Fruit fly (Drosophila melanogaster) S2 (cell line): ENCODE data around the gene Epp.

ENCODE experiments used
- CG8478 ChIP-seq: fragments of >200 bp; optimal IDR thresholded peaks from 2 replicates; lab custom pipeline; 2018
- CTCF ChIP-seq, 2 experiments: fragments of >200 bp; optimal IDR thresholded peaks; 2 replicates each; lab custom pipeline; 2018

Epp gene

DNA sequence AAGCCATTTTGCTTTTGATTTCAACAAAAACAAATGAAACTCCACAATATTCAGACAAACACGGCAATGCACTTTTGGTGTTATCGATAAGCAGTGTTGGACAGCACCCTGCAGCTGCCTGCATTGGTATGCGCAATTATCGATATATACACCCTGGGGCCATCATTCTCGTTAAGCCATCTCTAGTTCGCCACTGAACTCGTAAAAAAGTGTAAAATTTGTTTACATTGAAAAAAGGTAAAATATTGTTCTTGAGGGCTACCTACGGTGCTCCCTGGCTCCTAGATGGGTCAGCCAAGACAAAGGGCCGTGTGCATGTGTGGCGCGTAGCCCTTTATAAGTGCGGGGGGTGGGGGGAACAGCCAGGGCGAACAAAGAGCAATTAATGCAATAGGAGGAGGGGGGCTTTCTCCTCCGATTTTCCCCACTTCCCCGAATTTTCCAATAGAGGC, 6.2 kb downstream of the Epp start, which contains the start of the genes CG13603 and CG5902:
TSS of gene CG13603 (minus strand) at position 91 of the 452 bp plus-strand sequence.
TSS of gene CG5902 (plus strand) at position 164 of the 452 bp plus-strand sequence.
- TF ChIP-seq CG8478 (lab: Kevin White, UChicago) (no peak), CTCF (optimal IDR thresholded peaks at IDR 0.05; lab: Kevin White, UChicago) (peak in 1 of 2 experiments; percentile 5)

DNA sequence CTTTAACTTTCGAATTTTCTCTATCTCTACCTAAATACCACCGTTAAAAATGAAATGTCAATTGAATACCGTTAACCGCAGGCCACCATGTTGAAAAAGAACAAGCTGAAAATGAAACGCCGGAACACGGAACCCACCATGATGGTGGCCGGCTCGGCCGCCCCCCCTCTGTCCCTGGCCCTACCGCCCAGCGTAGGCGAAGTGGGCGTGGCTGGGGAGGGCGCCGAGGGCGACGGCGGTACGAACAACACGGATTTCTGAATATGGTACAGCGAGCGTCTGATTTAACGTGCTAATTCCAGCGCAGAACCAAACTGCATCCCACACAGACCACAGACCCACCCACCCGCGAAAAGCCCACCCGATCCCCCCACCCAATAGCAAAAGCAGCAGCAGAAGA, 11.1 kb downstream of the Epp start:
- TF ChIP-seq CTCF (optimal IDR thresholded peaks at IDR 0.05; lab: Kevin White, UChicago) (no peak), CG8478 (lab: Kevin White, UChicago) (no peak)

DNA sequence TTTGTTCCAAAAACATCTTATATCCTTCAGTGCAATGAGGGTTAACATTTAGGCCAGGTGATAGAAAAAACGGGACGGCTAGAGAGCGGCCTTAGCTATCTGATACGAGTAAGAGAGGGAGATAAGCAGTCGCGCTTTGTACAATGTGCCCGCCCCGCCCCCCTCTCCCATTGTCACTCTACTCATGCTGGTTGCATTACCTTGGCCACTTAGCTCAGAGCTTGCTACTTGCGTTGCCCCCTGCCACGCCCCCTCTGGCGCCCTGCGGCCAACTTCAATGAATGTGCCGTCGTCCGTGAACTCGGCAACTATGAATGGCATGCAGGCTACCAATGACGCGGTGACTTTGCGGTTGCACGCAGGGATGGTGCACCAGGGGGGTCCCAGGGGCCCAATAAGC, 21.0 kb downstream of the Epp start:
- no peak for TF ChIP-seq CG8478 (lab: Kevin White, UChicago)
- TF ChIP-seq CTCF (optimal IDR thresholded peaks at IDR 0.05; lab: Kevin White, UChicago), result no peak

DNA sequence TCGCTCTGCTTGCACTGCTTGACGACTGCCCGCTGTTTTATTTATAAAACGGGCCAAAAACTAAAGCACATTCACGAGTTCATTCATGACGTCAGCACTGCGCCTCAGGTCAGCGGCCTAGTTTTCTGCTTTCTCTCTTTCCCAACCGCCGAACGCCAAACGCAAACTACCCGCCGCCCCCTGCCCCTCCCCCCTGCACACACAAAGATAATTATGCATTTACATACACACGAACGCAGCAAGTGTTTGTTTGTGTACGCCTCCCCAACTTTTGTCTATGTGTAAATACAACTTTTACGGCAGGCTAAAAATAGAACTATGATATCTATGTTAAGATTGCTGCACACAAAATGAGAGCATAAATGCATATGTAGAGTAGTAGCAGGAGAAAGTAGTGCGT, 21.5 kb downstream of the Epp start:
- TF ChIP-seq CTCF (optimal IDR thresholded peaks at IDR 0.05; lab: Kevin White, UChicago), result no peak

DNA sequence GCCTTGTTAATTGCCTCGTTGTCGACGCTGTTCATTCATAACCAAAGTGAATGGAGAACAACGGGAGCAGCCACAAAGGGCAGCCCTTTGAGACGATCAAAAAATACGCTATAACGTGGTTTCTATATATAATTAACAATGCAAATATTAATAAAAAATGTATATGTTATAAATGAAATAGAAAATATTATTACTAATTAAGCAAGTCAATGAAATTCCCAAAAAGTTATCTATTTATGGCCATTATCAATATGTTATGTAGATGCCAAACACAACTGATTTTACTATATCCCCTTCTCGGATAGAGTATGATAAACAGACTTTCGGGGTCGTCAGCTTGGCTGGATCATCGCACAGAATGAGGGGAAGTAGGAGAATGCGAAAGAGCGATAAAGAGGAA, 23.3 kb downstream of the Epp start:
- TF ChIP-seq CG8478 (lab: Kevin White, UChicago) (no peak), CTCF (optimal IDR thresholded peaks at IDR 0.05; lab: Kevin White, UChicago) (no peak)

DNA sequence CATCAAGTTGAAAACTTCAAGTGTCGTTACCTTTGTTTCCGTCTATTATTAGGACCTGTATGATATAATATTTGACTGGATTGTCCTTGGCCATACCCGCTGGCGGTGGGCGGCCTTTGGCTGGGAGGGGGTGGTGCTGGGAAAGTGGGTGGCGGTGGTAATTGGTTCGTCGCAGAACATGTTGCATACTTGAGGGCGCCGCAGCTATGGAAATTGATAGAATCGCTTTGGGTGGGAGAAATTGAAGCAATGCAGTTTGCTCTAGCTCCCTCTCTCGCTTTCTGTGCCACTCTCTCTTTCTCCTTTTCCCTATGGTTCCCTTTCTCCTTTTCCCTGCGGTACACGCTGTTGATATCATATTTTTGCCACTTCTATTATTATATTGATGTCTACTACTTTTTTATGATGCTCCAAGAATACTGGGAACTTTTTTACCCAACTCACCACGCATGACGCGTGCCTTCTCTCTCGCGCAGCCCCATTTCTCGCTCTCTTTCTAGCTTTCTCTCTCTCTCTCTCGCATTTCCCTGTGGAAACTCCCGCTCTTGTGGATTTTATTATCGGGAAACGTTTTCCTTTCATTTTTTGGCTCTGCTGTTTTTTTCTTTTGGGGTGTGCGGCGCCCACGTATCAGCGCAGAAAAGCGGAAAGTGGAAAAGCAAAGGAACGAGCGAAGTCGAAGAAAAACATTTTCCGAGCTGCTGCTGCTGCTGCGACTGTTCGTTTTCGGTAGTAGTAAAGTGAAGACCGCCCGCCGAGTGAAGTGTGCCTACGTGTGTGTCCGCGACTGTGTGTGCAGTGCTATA, 27.6 kb downstream of the Epp start:
- TF ChIP-seq CG8478 (lab: Kevin White, UChicago), result no peak

DNA sequence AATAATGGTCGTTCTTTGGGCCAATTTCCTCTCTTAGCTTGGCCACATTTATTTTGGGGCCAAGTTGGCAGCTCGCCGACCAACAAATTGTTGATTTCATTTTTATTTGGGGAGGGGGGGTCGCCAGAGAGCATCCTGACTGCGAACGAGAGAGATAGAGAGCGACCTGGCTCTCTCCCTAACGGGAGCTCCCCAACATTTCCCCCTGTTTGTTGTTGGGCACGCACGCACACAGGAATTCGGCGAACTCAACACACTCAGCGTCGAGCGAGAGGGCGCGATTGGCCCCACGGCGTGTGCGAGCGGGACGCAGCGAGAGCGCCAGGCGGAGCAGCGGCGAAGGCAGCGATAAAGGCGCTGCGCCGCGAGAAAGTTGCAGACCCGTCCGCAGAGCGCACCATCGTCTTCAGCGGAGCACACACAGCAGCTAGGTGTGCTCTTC, 29.9 kb downstream of the Epp start, which contains the start of gene CG31140:
TSS of gene CG31140 (plus strand) at position 400 of the 442 bp plus-strand sequence.
- TF ChIP-seq CG8478 (lab: Kevin White, UChicago), result no peak
- no peak for TF ChIP-seq CTCF (optimal IDR thresholded peaks at IDR 0.05; lab: Kevin White, UChicago)

DNA sequence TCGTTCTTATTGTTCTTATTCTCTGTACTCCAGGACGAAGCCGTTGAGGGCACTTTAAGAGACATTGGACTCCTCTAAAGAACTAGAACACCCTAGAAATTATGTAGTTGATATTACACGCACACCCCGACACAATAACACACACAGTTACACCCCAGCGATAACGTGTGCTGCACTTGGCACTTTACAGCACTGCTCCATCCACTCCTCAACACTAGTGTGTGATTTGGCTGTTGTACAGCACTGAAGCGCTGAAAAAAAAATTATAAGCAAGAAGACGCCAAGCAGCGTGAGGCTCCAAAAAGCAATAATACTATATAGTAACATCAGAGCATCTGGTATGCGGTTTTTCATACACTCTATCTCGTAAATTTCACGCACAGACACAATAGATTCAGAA, 31.9 kb downstream of the Epp start:
- no peak for TF ChIP-seq CTCF (optimal IDR thresholded peaks at IDR 0.05; lab: Kevin White, UChicago)
- TF ChIP-seq CG8478 (lab: Kevin White, UChicago), result no peak

DNA sequence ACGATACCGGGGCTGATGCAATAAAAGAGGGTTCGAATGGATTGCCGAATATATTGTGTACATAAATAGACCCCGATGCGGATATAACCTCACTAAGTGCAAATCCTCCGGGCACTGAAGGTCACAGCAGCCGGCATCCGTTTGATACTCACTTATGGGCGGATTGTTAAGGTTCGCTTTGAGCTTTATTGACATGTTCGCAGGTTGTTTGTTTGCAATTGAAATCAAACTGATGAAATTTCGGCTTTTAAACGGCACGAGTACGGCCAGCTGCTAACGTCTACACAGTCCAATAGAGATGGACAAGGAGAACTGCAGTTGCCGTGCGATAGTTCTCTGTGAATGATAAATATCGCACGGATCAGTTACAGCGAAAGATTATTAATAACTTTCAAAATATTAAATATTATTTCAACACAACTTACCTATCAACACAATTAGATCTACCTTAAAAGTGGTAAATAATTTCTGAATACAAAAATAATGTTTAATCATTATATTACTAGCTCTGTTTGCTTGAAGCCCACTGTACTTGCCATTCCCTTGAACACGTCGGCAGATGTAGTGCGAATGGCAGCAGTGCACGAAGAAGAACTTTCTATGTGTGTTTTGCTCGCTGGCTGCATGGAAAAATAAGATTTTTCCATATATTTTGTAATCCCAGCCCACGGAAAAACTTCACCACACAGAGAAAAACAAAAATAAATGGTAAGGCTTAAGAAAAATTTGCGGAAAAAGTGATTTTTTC, 34.5 kb downstream of the Epp start, which contains the start of the genes GluProRS and AP-1sigma:
TSS of gene GluProRS (minus strand) at position 301 of the 748 bp plus-strand sequence.
TSS of gene AP-1sigma (plus strand) at position 561 of the 748 bp plus-strand sequence.
- TF ChIP-seq CG8478 (lab: Kevin White, UChicago) (no peak), CTCF (optimal IDR thresholded peaks at IDR 0.05; lab: Kevin White, UChicago) (no peak)

DNA sequence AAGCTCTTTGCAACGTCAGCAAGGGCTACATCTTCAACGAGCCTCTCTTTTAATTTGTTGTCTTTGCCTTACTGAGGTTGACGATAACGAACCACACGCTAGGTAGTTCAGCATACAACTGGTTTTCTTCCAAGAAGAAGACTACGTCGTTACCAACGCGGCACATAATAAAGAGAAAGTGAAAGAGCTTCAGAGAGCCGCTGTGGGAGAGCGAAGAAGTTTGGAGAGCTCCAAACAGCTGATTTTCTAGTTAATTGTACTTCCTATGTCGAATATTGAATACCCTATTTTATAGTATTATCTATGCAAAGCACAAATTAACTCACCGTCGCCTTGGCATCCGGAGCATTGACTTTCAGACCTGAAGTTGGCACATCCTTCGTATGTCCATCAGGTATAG, 37.3 kb downstream of the Epp start:
- TF ChIP-seq CTCF (optimal IDR thresholded peaks at IDR 0.05; lab: Kevin White, UChicago) (no peak), CG8478 (lab: Kevin White, UChicago) (no peak)

DNA sequence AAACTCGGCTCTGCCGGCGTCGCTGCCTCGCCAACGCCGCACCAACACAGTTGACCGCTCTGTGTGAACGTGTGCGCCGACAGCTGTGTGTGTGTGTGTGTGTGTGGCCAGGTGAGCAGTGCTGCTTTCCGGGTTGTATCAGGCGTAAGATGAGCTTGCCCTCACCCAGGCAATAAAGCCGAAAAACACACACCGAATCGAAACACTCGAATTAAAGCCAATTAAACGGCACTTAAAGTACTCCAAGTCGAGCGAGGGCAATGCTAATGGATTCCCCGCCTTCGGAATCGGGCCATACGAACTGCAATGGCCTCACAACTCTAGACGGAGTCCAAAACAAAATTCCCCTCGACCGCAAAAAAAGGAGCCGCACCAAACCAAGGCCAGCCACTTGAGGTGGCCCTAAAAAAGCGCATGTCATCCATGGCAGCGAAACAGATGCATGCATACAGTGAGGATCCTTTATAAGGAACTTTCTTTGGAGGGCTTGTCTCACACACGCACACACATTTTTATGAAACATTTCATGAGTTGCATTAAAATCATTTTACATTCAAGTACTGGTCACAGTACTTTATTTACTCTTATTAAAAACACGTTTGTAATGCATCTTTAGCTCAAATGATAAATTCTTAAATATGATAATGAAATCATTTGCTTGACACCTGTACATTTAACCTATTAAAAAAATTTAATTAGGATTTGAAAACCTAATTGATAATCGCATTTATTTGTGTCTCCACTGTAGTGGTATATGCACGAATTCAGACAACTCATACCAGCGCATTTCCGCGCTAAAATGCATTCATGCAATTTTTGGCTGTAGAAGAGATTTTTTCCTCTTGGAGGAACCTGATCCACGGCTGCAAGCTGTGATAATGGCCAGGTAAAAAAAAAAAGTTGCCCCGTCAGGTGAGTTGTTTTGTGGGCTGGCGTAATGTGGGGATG, 44.0 kb downstream of the Epp start:
- TF ChIP-seq CG8478 (lab: Kevin White, UChicago), result no peak
- TF ChIP-seq CTCF (optimal IDR thresholded peaks at IDR 0.05; lab: Kevin White, UChicago), result no peak

DNA sequence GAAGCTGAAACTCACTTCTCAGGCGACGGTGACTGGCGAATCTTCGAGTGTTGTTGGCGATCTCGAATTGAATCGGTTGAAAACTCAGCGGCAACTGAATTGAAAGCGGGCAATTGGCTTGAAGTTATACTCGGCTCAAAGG, 44.5 kb downstream of the Epp start, which contains the start of gene CG12268:
TSS of gene CG12268 (minus strand) at position 101 of the 142 bp plus-strand sequence.
- no peak for TF ChIP-seq CG8478 (lab: Kevin White, UChicago)
- no peak for TF ChIP-seq CTCF (optimal IDR thresholded peaks at IDR 0.05; lab: Kevin White, UChicago)

DNA sequence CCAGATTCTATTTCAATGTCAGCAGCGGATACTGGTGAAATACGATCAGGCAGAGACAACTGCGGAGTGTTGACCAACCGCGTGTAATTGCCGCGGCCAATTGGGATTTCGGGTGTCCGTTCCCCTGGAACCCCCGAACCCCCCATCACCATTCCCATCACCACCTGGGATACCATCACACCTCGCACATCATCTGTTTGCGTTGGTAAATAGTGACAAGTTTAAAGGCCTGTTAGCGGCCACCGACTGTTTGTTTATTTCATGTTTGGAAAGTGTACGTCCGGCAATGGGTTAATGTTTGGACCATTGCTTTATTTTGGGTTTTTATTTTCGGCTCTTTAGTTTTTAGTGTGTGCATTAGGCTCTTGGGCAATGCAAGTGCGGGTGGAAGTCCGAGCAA, 45.7 kb downstream of the Epp start:
- TF ChIP-seq CG8478 (lab: Kevin White, UChicago) (no peak), CTCF (optimal IDR thresholded peaks at IDR 0.05; lab: Kevin White, UChicago) (no peak)

DNA sequence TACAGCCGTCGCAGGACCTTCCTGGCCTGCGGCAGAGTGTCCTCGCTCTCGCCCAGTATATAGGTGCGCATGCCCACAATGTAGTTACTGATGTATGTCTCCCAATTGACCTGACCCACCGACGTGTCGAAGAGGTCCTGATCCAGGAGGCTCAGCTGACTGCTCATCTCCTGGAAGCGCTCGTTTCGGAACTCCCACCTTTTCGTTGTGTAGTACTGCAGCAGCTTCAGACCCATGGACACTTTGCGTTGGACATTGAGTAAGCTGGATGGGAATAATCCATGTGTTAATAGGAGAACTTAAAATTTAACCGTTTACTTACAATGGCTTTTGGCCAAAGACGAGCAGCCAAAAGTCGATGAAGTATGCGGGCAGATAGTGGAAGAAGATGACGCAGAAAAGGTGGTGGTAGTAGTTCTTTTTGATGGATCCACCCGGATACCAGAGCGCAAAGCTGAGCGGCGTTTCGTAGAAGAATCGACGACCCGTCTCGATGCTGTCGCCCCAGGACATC, 48.8 kb downstream of the Epp start:
- TF ChIP-seq CG8478 (lab: Kevin White, UChicago) (no peak), CTCF (optimal IDR thresholded peaks at IDR 0.05; lab: Kevin White, UChicago) (no peak)
